Worm (Caenorhabditis elegans) whole organism, mixed stage, embryonic: ENCODE results near the gene F47C12.6.

ENCODE experiments used
- M03D4.4 ChIP-seq: sonication (generic microtip); optimal IDR thresholded peaks from 2 replicates; lab custom pipeline; 2017; ENCODE audit warnings: mild to moderate bottlenecking, missing genetic modification characterization, missing compliant biosample characterization
- bed-3 ChIP-seq: fragments of 200-800 bp; sonication (Bioruptor generic); optimal IDR thresholded peaks from 3 replicates; lab custom pipeline; 2018; ENCODE audit warnings: mild to moderate bottlenecking, missing genetic modification characterization, moderate library complexity, missing compliant biosample characterization
- blmp-1 ChIP-seq: fragments of 150-350 bp; optimal IDR thresholded peaks from 2 replicates; lab custom pipeline; 2014; ENCODE audit warnings: missing biosample characterization, missing genetic modification characterization
- ceh-39 ChIP-seq: fragments of 150-350 bp; optimal IDR thresholded peaks from 2 replicates; lab custom pipeline; 2014; ENCODE audit warnings: missing biosample characterization, missing genetic modification characterization
- ceh-43 ChIP-seq: fragments of 200-800 bp; sonication (Bioruptor generic); optimal IDR thresholded peaks from 2 replicates; lab custom pipeline; 2018; ENCODE audit warnings: mild to moderate bottlenecking, missing genetic modification characterization, moderate library complexity, missing compliant biosample characterization
- ces-1 ChIP-seq: fragments of 150-350 bp; optimal IDR thresholded peaks from 2 replicates; lab custom pipeline; 2014; ENCODE audit warnings: missing biosample characterization, missing genetic modification reagents, missing genetic modification characterization
- cnd-1 ChIP-seq: fragments of 200-800 bp; sonication (Bioruptor generic); optimal IDR thresholded peaks from 2 replicates; lab custom pipeline; 2018; ENCODE audit warnings: mild to moderate bottlenecking, missing genetic modification characterization, missing compliant biosample characterization
- drap-1 ChIP-seq: fragments of 200-800 bp; sonication (Bioruptor generic); optimal IDR thresholded peaks from 3 replicates; lab custom pipeline; 2018; ENCODE audit warnings: mild to moderate bottlenecking, missing genetic modification characterization, missing compliant biosample characterization
- elt-1 ChIP-seq: sonication (generic microtip); optimal IDR thresholded peaks from 2 replicates; lab custom pipeline; 2017; ENCODE audit warnings: missing genetic modification characterization, mild to moderate bottlenecking, missing compliant biosample characterization, antibody characterized with exemption, moderate library complexity, borderline replicate concordance; ENCODE audit not compliant: insufficient read depth
- ham-2 ChIP-seq: fragments of 200-800 bp; sonication (Bioruptor generic); optimal IDR thresholded peaks from 2 replicates; lab custom pipeline; 2018; ENCODE audit warnings: mild to moderate bottlenecking, missing genetic modification characterization, missing compliant biosample characterization
- hlh-1 ChIP-seq: fragments of 150-350 bp; optimal IDR thresholded peaks from 2 replicates; lab custom pipeline; 2014; ENCODE audit warnings: missing biosample characterization, missing genetic modification reagents, missing genetic modification characterization
- lin-13 ChIP-seq: fragments of 150-350 bp; optimal IDR thresholded peaks from 2 replicates; lab custom pipeline; 2014; ENCODE audit warnings: missing biosample characterization, missing genetic modification characterization
- lin-32 ChIP-seq: fragments of 200-800 bp; sonication (Bioruptor generic); optimal IDR thresholded peaks from 2 replicates; lab custom pipeline; 2018; ENCODE audit warnings: mild to moderate bottlenecking, missing genetic modification characterization, missing compliant biosample characterization
- lsy-2 ChIP-seq: fragments of 150-350 bp; optimal IDR thresholded peaks from 2 replicates; lab custom pipeline; 2014; ENCODE audit warnings: missing biosample characterization, missing genetic modification characterization
- mab-5 ChIP-seq: fragments of 150-350 bp; optimal IDR thresholded peaks from 2 replicates; lab custom pipeline; 2014; ENCODE audit warnings: missing biosample characterization, missing genetic modification characterization
- mep-1 ChIP-seq: fragments of 150-350 bp; optimal IDR thresholded peaks from 2 replicates; lab custom pipeline; 2017; ENCODE audit warnings: missing biosample characterization, missing genetic modification reagents, missing genetic modification characterization, inconsistent platforms
- nhr-12 ChIP-seq: fragments of 150-350 bp; optimal IDR thresholded peaks from 2 replicates; lab custom pipeline; 2014; ENCODE audit warnings: missing biosample characterization, missing genetic modification characterization
- nhr-2 ChIP-seq: fragments of 150-350 bp; optimal IDR thresholded peaks from 2 replicates; lab custom pipeline; 2014; ENCODE audit warnings: missing biosample characterization, missing genetic modification characterization
- nhr-237 ChIP-seq: fragments of 150-350 bp; optimal IDR thresholded peaks from 2 replicates; lab custom pipeline; 2014; ENCODE audit warnings: missing biosample characterization, missing genetic modification characterization
- nhr-76 ChIP-seq: sonication (generic microtip); optimal IDR thresholded peaks from 2 replicates; lab custom pipeline; 2017; ENCODE audit warnings: missing biosample characterization, missing genetic modification characterization
- pha-4 ChIP-seq: fragments of 150-350 bp; optimal IDR thresholded peaks from 2 replicates; lab custom pipeline; 2018; ENCODE audit warnings: missing biosample characterization, missing genetic modification reagents, missing genetic modification characterization
- sem-2 ChIP-seq: fragments of 200-800 bp; sonication (Bioruptor generic); optimal IDR thresholded peaks from 2 replicates; lab custom pipeline; 2018; ENCODE audit warnings: mild to moderate bottlenecking, missing genetic modification characterization, missing compliant biosample characterization
- snpc-4 ChIP-seq: fragments of 150-350 bp; optimal IDR thresholded peaks from 2 replicates; lab custom pipeline; 2014; ENCODE audit warnings: missing biosample characterization, missing genetic modification characterization
- tbx-8 ChIP-seq: fragments of 200-800 bp; sonication (Bioruptor generic); optimal IDR thresholded peaks from 2 replicates; lab custom pipeline; 2018; ENCODE audit warnings: mild to moderate bottlenecking, missing genetic modification characterization, moderate library complexity, missing compliant biosample characterization
- unc-39 ChIP-seq: fragments of 150-350 bp; optimal IDR thresholded peaks from 2 replicates; lab custom pipeline; 2014; ENCODE audit warnings: missing biosample characterization, missing genetic modification characterization
- zip-8 ChIP-seq: fragments of 150-350 bp; optimal IDR thresholded peaks from 2 replicates; lab custom pipeline; 2014; ENCODE audit warnings: missing biosample characterization, missing genetic modification characterization

Gene F47C12.6

ce11 chrIV:3998517-3998916 is 5.3 kb upstream of the F47C12.6 start, which contains the start of gene F47C12.8:
Gene F47C12.8, minus strand, starts transcription at chrIV:3998617.
- TF ChIP-seq mab-5 (tag; lab: Kevin White, UChicago), result no peak
- TF ChIP-seq nhr-12 (tag; lab: Kevin White, UChicago), result no peak
- TF ChIP-seq, all 35 proteins: peak for 0

- TF ChIP-seq hlh-1 (no peak), snpc-4 (tag; lab: Kevin White, UChicago) (no peak), nhr-2 (no peak), lin-32 (GFP tag; lab: Kevin White, UChicago) (no peak), tbx-8 (GFP tag; lab: Kevin White, UChicago) (no peak), M03D4.4 (tag; lab: Kevin White, UChicago) (no peak), drap-1 (GFP tag; lab: Kevin White, UChicago) (no peak), nhr-237 (tag; lab: Kevin White, UChicago) (no peak), ham-2 (GFP tag; lab: Kevin White, UChicago) (no peak)
Observed at ce11 chrIV:3995384-3995783, 2.2 kb upstream of the F47C12.6 start, which contains the start of gene F47C12.7. Gene F47C12.7, minus strand, starts transcription at chrIV:3995484.

ce11 chrIV:3994318-3994717 is 1.1 kb upstream of the F47C12.6 start, which contains the start of gene F47C12.13:
Gene F47C12.13, minus strand, starts transcription at chrIV:3994418.
- TF ChIP-seq blmp-1 (tag; lab: Kevin White, UChicago), result no peak
- TF ChIP-seq lin-32 (GFP tag; lab: Kevin White, UChicago), result no peak
- TF ChIP-seq snpc-4 (tag; lab: Kevin White, UChicago), result no peak
- no peak for TF ChIP-seq drap-1 (GFP tag; lab: Kevin White, UChicago)
- TF ChIP-seq zip-8 (tag; lab: Kevin White, UChicago), result no peak
- TF ChIP-seq nhr-76 (tag; lab: Kevin White, UChicago), result no peak
- no peak for TF ChIP-seq elt-1

- TF ChIP-seq ces-1 (no peak), unc-39 (tag; lab: Kevin White, UChicago) (no peak), M03D4.4 (tag; lab: Kevin White, UChicago) (no peak), drap-1 (GFP tag; lab: Kevin White, UChicago) (no peak), snpc-4 (tag; lab: Kevin White, UChicago) (no peak)
- TF ChIP-seq, all 35 proteins: peak for 0
Observed at ce11 chrIV:3988638-3989152, 4.5 kb downstream of the F47C12.6 start, which contains the start of gene clec-78. Gene clec-78, plus strand, starts transcription at chrIV:3989102.

DNA sequence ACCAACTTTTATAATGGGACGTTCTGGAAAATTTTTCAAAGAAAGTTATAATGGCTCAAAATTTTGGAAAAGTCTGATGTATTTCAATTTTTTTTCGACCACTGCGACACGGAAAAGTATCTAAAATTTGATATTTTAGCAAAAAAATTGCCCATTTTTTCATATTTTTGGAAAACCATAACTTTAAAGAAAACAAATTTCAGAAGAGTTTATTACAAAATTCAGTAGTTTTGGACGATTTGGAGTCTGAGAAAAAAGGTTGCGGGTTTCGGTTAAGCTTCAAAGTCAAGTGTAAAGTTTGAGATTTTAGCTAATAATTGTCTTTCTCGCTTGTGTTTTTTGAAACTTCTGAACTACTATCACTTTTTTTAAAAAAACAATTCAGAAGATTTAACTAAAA is 5.1 kb downstream of the F47C12.6 start:
- TF ChIP-seq hlh-1, result no peak
- no peak for TF ChIP-seq ceh-43 (GFP tag; lab: Kevin White, UChicago)
- TF ChIP-seq mep-1, result no peak
- TF ChIP-seq tbx-8 (GFP tag; lab: Kevin White, UChicago), result no peak
- TF ChIP-seq nhr-237 (tag; lab: Kevin White, UChicago), result no peak
- no peak for TF ChIP-seq ceh-39 (tag; lab: Kevin White, UChicago)
- TF ChIP-seq drap-1 (GFP tag; lab: Kevin White, UChicago), result no peak
- TF ChIP-seq cnd-1 (tag; lab: Kevin White, UChicago), result no peak
- no peak for TF ChIP-seq pha-4 (tag; lab: Kevin White, UChicago)
- no peak for TF ChIP-seq mab-5 (tag; lab: Kevin White, UChicago)
- no peak for TF ChIP-seq nhr-2
- TF ChIP-seq elt-1, result no peak

- TF ChIP-seq snpc-4 (tag; lab: Kevin White, UChicago) (no peak), unc-39 (tag; lab: Kevin White, UChicago) (no peak), nhr-76 (tag; lab: Kevin White, UChicago) (no peak), ceh-39 (tag; lab: Kevin White, UChicago) (no peak)
Observed at ce11 chrIV:3981601-3982000, 11.6 kb downstream of the F47C12.6 start, which contains the start of gene srh-223. Gene srh-223, plus strand, starts transcription at chrIV:3981901.

DNA sequence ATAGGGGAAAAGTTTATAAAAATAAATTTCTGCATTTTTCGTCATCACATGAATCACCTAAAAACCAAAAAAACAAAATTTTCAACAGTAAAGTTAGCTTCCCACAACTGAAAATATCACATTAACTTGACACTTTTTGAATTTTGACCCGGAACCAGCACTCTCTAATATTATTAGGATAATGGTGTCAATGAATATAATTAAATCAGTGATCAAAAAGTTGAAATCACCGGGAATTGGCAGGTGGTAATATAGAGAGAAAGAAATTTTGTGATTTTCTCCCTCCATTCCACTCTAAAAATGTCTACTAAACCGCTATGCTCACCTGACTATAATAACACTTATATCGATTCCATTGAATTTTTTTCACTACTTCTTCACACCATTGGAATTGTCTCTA is 13.7 kb downstream of the F47C12.6 start, which contains the start of gene srh-222:
Gene srh-222 (plus strand): TSS at position 301 of the 400 bp plus-strand sequence.
- no peak for TF ChIP-seq sem-2 (GFP tag; lab: Kevin White, UChicago)
- TF ChIP-seq nhr-237 (tag; lab: Kevin White, UChicago), result no peak
- TF ChIP-seq cnd-1 (tag; lab: Kevin White, UChicago), result no peak
- no peak for TF ChIP-seq elt-1
- TF ChIP-seq tbx-8 (GFP tag; lab: Kevin White, UChicago), result no peak
- TF ChIP-seq ceh-39 (tag; lab: Kevin White, UChicago), result no peak
- TF ChIP-seq nhr-2, result no peak
- TF ChIP-seq ham-2 (GFP tag; lab: Kevin White, UChicago), result no peak
- no peak for TF ChIP-seq hlh-1
- no peak for TF ChIP-seq M03D4.4 (tag; lab: Kevin White, UChicago)
- TF ChIP-seq nhr-12 (tag; lab: Kevin White, UChicago), result no peak
- TF ChIP-seq ces-1, result no peak
- no peak for TF ChIP-seq lin-13 (tag; lab: Kevin White, UChicago)
- no peak for TF ChIP-seq zip-8 (tag; lab: Kevin White, UChicago)
- no peak for TF ChIP-seq drap-1 (GFP tag; lab: Kevin White, UChicago)
- no peak for TF ChIP-seq lsy-2 (tag; lab: Kevin White, UChicago)
- TF ChIP-seq bed-3 (GFP tag; lab: Kevin White, UChicago), result no peak
